Worm (Caenorhabditis elegans): ENCODE data around the gene clec-218.
A peak's percentile ranks its signal among the peaks of the same experiment; 100 is the strongest.

clec-218 gene

DNA sequence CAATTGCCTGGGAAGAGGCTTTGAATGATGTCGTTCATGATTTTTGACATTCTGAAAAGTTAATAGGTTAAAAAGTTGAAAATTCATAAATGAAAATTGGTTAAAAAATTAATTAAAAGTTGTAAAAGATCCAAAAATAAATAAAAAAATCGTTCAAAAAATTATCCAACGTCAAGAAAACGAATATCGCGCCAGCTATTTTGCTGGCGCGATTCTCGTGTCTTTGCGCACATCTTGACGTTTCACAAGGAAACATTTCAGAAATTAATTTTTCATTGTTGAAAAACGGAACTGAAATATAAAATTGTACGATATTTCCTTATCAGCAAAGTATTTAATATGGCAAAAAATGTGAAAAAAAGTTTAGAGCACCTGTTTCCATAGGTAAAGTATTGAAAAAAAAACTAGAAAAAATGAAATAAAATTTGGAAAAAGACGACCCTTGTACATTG, 51.4 kb downstream of the clec-218 start, which contains the start of gene mpdu-1 (continued):
- TF ChIP-seq efl-1 (optimal IDR thresholded peaks at IDR 0.05) (peak; percentile 59 to 75), efl-1 (GFP tag; optimal IDR thresholded peaks at IDR 0.05 in 1 of 2) (peak; percentile 66 to 97), ces-1 (GFP tag; optimal IDR thresholded peaks at IDR 0.05) (no peak), nhr-11 (tag; optimal IDR thresholded peaks at IDR 0.05) (no peak), unc-130 (tag; optimal IDR thresholded peaks at IDR 0.05) (peak; percentile 31), skn-1 (tag; optimal IDR thresholded peaks at IDR 0.05) (peak; percentile 22), xbp-1 (tag; optimal IDR thresholded peaks at IDR 0.05) (peak; percentile 85), irx-1 (tag; optimal IDR thresholded peaks at IDR 0.05) (peak; percentile 63), nhr-84 (tag; optimal IDR thresholded peaks at IDR 0.05) (no peak), egl-13 (tag; optimal IDR thresholded peaks at IDR 0.05) (peak; percentile 39), blmp-1 (tag; optimal IDR thresholded peaks at IDR 0.05) (peak; percentile 72), tbx-2 (tag; optimal IDR thresholded peaks at IDR 0.05) (peak; percentile 74), unc-86 (tag; optimal IDR thresholded peaks at IDR 0.05) (peak; percentile 30), fkh-10 (GFP tag; optimal IDR thresholded peaks at IDR 0.05) (peak; percentile 5), lir-3 (tag; optimal IDR thresholded peaks at IDR 0.05; ENCODE audit: poor library complexity) (no peak), snu-23 (GFP tag; optimal IDR thresholded peaks at IDR 0.05) (peak; percentile 76), egl-27 (tag; optimal IDR thresholded peaks at IDR 0.05) (no peak), elt-2 (tag; optimal IDR thresholded peaks at IDR 0.05) (peak; percentile 77), nhr-71 (tag; optimal IDR thresholded peaks at IDR 0.05) (peak; percentile 80)

DNA sequence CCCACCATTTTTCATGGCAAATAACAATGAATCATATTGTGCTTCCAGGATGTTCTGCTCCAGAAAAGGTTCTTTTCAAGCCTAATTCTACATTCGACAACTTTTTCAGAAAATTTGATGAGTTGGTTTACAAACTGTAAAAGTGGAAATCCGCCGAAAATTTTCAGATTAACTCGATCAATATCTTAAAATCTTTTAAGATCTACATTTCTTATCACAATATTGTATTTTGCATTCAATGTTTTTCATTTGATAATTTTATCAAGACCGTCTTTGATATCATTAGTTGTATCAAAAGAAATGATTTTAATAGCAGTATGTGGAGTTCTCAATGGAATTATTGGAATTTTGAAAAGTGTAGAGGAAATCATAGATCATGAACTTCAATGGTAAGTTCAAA, 52.0 kb downstream of the clec-218 start, which contains the start of gene F38E1.6:
Gene F38E1.6 (plus strand): TSS at position 301 of the 400 bp plus-strand sequence.
- no peak for TF ChIP-seq xbp-1 (tag; optimal IDR thresholded peaks at IDR 0.05)
- TF ChIP-seq nhr-84 (tag; optimal IDR thresholded peaks at IDR 0.05), result no peak
- no peak for TF ChIP-seq fkh-8 (tag; optimal IDR thresholded peaks at IDR 0.05)
- peak; percentile 38 for TF ChIP-seq alr-1 (tag; optimal IDR thresholded peaks at IDR 0.05; ENCODE audit: borderline replicate concordance)
- no peak for TF ChIP-seq lir-3 (tag; optimal IDR thresholded peaks at IDR 0.05; ENCODE audit: poor library complexity)
- TF ChIP-seq nhr-90 (tag; optimal IDR thresholded peaks at IDR 0.05; ENCODE audit: poor library complexity), result no peak
- TF ChIP-seq lin-35 (GFP tag; optimal IDR thresholded peaks at IDR 0.05), result no peak
- no peak for TF ChIP-seq snpc-4 (tag; optimal IDR thresholded peaks at IDR 0.05)

Measured in whole organism, L1 larva.